Worm (Caenorhabditis elegans) whole organism, young adult: Measurements from ENCODE around the gene mrpl-42.

Source experiments
- F23B12.7 ChIP-seq: sonication (generic microtip); optimal IDR thresholded peaks from 2 replicates; lab custom pipeline; 2017; ENCODE audit warnings: missing genetic modification characterization, mild to moderate bottlenecking, missing compliant biosample characterization, antibody characterized with exemption, moderate library complexity; ENCODE audit not compliant: insufficient read depth
- F49E8.2 ChIP-seq: sonication (generic microtip); optimal IDR thresholded peaks from 3 replicates; lab custom pipeline; 2017; ENCODE audit warnings: missing genetic modification characterization, mild to moderate bottlenecking, missing compliant biosample characterization, antibody characterized with exemption, moderate library complexity; ENCODE audit not compliant: insufficient read depth
- Y67H2A.10 ChIP-seq: fragments of 200-800 bp; sonication (Bioruptor generic); conservative IDR thresholded peaks from 2 replicates; pipeline ENCODE4 v1.3.6; 2022; ENCODE audit warnings: missing genetic modification reagents, missing genetic modification characterization, missing compliant biosample characterization
- dpl-1 ChIP-seq: fragments of 150-350 bp; optimal IDR thresholded peaks from 2 replicates; lab custom pipeline; 2014; ENCODE audit warnings: missing biosample characterization, missing genetic modification reagents, missing genetic modification characterization
- hmg-1.2 ChIP-seq: fragments of 200-800 bp; sonication (Bioruptor generic); IDR thresholded peaks from 2 replicates; pipeline ENCODE4 v1.3.6; 2022; ENCODE audit warnings: missing genetic modification reagents, missing genetic modification characterization, missing compliant biosample characterization
- snpc-3.4 ChIP-seq: sonication (generic microtip); optimal IDR thresholded peaks from 2 replicates; lab custom pipeline; 2017; ENCODE audit warnings: missing genetic modification characterization, mild to moderate bottlenecking, missing compliant biosample characterization, antibody characterized with exemption, moderate library complexity, missing genotype, missing genetic modification reagents
- ztf-25 ChIP-seq: fragments of 200-800 bp; sonication (Bioruptor generic); IDR thresholded peaks from 2 replicates; pipeline ENCODE4 v1.3.6; 2022; ENCODE audit warnings: missing genetic modification reagents, missing genetic modification characterization, missing compliant biosample characterization

DNA sequence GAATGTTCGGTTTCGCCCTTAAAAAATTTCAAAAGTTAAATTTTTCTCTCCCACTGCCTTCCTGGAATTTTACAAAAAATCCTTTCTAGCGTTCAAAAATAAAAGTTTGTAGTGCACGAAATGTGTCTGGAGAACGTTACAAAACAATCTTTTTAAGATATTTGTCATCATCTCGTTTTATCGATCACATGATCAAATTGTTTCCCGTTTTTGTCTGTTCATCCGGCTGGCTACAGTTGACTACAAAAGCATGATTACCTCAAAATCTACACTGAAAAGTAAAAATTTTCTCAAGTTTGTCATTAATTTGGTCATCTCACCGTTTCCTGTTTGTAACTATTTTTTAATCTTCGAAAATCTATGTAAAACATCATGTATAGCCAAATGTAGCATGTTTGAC lies 43.2 kb downstream of the mrpl-42 start:
- TF ChIP-seq F49E8.2 (tag; lab: Kevin White, UChicago): no peak
- TF ChIP-seq F23B12.7 (tag; lab: Kevin White, UChicago): no peak
- no peak for TF ChIP-seq Y67H2A.10 (GFP tag; lab: Robert Waterston, UW)
- TF ChIP-seq snpc-3.4 (tag; lab: Kevin White, UChicago): no peak
- no peak for TF ChIP-seq hmg-1.2 (GFP tag; lab: Robert Waterston, UW)
- no peak for TF ChIP-seq ztf-25 (GFP tag; lab: Robert Waterston, UW)
- TF ChIP-seq dpl-1 (GFP tag; lab: Kevin White, UChicago): no peak
